Worm (Caenorhabditis elegans) whole organism, dauer: ENCODE measurements around the gene tag-244.

Experiments used
- unc-62 ChIP-seq: sonication (generic microtip); optimal IDR thresholded peaks from 2 replicates; lab custom pipeline; 2017; ENCODE audit warnings: missing biosample characterization, missing genetic modification reagents, missing genetic modification characterization

Gene tag-244

DNA sequence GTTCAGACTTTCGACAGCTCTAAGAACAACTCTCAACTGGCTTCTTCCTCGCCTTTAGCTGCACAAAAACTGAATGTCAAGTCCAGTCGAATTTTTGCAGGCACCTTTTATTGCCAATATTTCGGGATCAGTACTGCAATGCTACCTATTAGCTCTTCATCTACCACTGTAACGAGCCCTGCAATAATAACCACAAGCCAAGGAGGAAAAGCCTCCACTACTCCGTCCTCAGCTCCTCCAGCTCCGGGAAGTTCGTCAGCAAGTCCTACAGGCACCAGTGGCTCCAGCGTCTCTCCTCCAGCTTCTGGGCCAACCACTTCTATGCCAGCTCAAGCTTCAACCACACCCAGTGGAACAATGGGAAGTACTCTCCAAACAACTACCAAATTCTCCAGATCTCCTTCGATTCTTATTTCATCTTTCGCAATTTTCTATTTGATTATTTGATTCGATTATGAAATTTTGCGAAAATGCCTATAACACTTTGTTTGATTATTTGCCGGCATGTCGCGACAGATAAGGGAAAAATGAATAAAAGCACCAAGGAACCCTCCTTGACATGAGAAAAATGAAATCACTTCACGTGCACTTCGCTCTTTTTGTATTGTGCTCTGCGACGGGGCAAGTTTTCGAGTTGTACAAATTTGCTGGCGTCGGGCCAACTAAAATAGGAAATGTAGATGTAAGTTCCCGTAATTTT, 4.5 kb downstream of the tag-244 start, which contains the start of gene C34H4.1:
TSS of gene C34H4.1 (plus strand) at position 559 of the 700 bp plus-strand sequence.
- no peak for TF ChIP-seq unc-62

DNA sequence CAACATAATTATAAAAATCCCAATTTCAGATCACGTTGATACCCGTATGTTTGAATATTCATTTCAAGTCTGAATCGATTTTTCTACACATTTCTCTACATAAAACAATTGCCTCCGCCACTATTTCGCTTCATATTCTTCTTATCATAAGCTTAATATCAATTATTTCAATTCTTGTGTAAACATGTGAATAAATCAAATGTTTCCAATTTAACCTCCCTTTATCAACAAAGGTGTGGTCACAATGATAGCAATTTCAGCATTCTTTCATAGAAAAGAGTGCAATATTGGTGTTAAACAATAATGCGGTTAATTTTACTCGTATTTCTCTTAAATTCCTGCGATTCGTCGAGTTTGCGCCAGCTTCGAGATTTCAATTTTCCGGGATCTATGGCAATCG, 9.3 kb downstream of the tag-244 start, which contains the start of gene Y41D4B.17:
TSS of gene Y41D4B.17 (plus strand) at position 174 of the 400 bp plus-strand sequence.
- TF ChIP-seq unc-62 = no peak

DNA sequence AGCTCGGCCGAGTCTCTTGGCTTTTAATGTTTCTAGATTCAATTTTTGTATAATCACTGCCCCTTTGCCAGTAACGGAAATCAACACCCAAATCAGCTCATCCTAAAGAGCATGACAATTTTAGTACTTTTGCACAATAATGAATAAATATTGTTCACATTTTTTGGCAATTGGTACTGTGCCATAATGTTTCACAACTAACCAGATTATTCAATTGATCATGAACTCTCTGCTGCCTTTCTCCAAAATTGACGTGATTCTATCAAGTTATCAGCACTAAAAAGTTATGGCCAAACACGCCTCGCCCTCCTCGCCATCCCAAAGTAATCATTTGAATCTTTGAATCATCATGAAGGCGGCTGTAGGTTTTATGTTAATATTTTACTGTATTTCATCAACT, 11.2 kb downstream of the tag-244 start, which contains the start of gene hpo-6:
TSS of gene hpo-6 (plus strand) at position 301 of the 400 bp plus-strand sequence.
- no peak for TF ChIP-seq unc-62

DNA sequence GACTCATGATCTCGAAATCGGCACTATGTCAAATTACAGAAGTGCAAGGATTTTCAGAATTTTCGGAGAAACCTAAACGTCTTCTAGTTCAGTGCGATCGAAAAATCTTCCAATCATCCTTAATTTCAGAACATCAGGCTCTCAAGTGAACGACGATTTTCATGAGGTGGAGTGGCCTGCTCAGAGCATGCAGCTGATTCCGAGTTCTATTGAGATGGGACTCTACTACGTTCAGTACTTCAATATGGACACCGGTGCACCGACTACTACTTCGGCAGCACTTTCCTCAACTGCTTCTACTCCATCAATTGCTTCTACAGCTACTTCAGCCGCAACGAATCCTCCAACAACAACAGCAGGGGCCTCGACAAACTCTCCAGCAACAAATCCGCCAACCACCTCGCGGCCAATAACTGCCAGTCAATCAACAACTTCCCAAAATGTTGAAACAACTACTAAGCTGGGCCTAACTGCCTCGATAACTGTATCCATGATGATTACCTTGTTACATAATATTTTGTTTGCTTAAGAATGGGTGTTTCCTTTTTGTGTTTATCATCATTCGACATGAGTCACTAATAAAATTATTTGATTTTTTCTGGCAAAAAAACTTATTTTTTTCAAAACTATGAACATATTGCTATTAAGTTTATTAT, 12.9 kb downstream of the tag-244 start, which contains the start of gene Y41D4B.15:
TSS of gene Y41D4B.15 (plus strand) at position 606 of the 656 bp plus-strand sequence.
- no peak for TF ChIP-seq unc-62

DNA sequence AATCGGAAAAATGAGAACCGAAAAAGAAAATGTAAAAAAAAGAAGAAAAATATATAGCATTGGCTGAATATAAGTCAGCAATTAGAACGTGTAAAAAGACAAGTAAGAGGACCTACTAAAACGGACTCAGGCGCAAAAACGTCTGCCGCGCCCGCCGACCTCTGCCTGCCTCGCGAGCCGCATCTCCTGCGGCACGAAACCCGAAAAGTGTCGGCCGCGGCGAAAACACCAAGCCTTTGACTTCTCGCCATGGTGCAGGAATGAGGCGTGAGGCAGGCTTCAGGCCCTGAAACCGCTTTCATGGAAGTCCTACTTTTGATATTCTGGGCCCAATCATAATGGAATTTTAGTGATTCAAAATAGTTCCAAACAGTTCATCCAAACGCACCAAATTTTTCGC, 15.0 kb downstream of the tag-244 start:
- TF ChIP-seq unc-62 = no peak

DNA sequence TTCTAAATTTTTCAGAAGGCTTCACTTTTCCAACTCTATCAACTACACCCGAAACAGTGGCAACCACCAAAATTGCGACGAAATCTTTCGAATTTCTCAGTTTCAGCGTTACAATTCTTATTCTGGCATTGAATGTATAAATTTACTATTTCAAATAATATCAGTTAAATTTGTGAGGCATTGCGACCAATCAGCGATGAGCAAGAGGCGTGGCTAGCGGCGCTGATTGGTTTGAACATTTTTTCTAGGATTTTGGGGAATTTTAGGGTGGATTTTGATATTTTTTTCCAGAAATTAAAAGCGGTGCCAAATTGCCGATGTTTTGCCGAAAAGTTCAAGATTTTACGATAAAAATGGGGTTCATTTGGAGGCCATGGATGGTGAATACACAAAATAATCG, 16.9 kb downstream of the tag-244 start:
- no peak for TF ChIP-seq unc-62

DNA sequence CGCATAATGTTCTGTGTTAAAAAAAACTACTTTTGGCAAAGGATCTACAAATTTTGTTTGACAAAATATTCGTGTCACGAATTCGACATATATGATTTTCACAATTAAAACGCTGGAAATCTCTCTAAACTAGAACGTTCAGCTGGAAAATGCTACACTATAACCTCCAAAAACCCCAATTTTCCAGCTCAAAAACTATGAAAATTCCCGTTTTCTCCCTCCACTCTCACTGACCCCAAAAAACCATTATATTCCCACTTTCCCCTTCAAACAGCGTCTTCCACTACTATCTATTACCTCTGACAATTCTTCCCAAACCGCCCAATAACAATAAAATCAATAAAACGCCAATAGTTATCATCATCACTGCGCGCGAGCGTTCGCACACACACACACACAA, 26.1 kb downstream of the tag-244 start, which contains the start of gene Y41D4B.14:
TSS of gene Y41D4B.14 (plus strand) at position 301 of the 400 bp plus-strand sequence.
- no peak for TF ChIP-seq unc-62

DNA sequence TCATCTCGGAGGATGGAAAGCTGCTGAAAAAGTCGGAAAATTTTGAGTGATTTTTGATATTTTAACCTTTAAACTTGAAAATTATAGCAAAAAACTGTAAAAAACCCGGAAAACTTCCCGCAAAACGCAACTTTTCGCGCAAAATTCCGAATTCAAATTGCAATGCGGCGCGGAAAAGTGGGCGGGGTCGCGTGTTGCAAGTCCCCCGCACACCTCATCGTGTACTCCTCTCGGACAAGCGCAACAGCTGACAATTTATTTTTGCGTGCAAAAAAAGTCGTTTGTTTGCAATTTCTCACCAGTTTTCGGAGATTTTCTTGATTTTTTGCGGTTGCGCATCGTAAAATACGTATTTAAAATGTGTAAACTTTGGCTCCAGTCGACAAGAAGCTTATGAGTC, 45.1 kb downstream of the tag-244 start, which contains the start of gene npp-8:
TSS of gene npp-8 (minus strand) at position 23 of the 400 bp plus-strand sequence.
- no peak for TF ChIP-seq unc-62

DNA sequence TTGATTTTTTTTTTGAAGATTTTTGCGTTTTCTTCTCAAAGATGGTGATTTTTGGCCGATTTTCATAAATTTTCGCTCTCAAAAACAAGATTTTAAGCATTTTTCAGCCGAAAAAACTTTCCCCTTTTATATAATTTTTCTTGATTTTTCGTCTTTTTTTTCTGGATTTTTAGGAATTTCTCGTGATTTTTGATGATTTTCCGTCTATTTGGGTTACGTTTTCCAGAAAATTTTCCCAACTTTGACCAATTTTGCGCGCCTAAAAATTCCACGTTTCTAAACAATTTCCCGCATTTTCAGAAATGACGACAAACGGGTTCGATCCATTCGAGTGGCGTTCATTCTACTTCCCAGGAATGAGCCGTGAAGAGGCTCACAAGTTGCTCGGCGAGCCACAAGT, 46.3 kb downstream of the tag-244 start, which contains the start of gene ced-2:
TSS of gene ced-2 (plus strand) at position 301 of the 400 bp plus-strand sequence.
- no peak for TF ChIP-seq unc-62

DNA sequence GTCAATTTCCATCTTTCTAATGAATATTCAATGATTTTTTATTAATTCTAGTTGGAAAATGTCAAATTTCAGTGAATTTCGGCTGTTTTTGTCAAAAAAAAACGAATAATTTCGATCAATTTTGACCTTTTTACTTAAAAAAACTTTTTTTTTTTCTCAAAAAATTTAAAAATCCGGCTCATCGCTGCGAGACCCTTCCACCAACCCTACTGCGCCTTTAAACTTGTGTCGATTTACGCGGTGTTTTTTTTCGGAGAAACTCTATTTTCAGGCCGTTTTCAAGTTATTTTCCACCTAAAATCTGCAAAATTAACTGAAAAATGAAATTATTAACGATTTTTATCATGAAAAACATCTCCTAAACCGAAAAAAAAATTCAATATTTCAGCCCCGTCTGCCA, 50.1 kb downstream of the tag-244 start:
- no peak for TF ChIP-seq unc-62

DNA sequence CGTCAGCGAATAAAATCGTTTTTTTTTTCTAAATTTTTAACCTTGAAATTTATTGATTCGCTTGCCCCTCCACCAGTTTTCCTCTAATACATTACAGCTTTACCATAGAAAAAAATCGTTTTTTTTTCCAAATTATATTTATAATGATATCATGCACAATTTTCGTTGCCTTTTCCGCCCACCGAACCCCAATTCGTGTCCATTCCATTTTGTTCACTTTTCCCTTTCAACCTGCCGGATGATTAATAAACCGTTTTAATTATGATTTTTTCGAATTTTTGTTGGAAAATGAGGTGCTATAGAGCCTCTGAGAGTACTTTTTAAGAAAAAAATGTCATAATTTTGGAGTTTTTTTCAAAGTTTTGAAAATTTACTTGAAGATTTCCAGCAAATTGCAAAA, 50.7 kb downstream of the tag-244 start, which contains the start of gene set-23:
TSS of gene set-23 (plus strand) at position 301 of the 400 bp plus-strand sequence.
- TF ChIP-seq unc-62 = no peak
